Worm (Caenorhabditis elegans) whole organism, L2 larva: ENCODE results near the gene col-114.

Experiments used
- C34F6.9 ChIP-seq: fragments of 150-350 bp; optimal IDR thresholded peaks from 2 replicates; lab custom pipeline; 2014; ENCODE audit warnings: missing biosample characterization, missing genetic modification characterization
- R02D3.7 ChIP-seq: fragments of 150-350 bp; optimal IDR thresholded peaks from 2 replicates; lab custom pipeline; 2014; ENCODE audit warnings: missing biosample characterization, missing genetic modification characterization
- Y55F3AM.14 ChIP-seq: fragments of 200-800 bp; sonication (Bioruptor generic); optimal IDR thresholded peaks from 2 replicates; lab custom pipeline; 2018; ENCODE audit warnings: mild to moderate bottlenecking, missing genetic modification characterization, missing compliant biosample characterization
- ZK546.5 ChIP-seq: sonication (generic microtip); optimal IDR thresholded peaks from 2 replicates; lab custom pipeline; 2017; ENCODE audit warnings: missing biosample characterization, missing genetic modification characterization
- alr-1 ChIP-seq: fragments of 150-350 bp; optimal IDR thresholded peaks from 2 replicates; lab custom pipeline; 2014; ENCODE audit warnings: missing biosample characterization, missing genetic modification characterization
- aly-2 ChIP-seq: fragments of 150-350 bp; optimal IDR thresholded peaks from 2 replicates; lab custom pipeline; 2014; ENCODE audit warnings: missing biosample characterization, missing genetic modification characterization
- ama-1 ChIP-seq: fragments of 150-350 bp; optimal IDR thresholded peaks from 2 replicates; lab custom pipeline; 2018; ENCODE audit warnings: inconsistent platforms
- blmp-1 ChIP-seq: sonication (generic microtip); optimal IDR thresholded peaks from 2 replicates; lab custom pipeline; 2017; ENCODE audit warnings: missing genetic modification characterization, mild to moderate bottlenecking, missing compliant biosample characterization, antibody characterized with exemption, moderate library complexity; ENCODE audit not compliant: insufficient read depth
- ceh-16 ChIP-seq: fragments of 150-350 bp; optimal IDR thresholded peaks from 2 replicates; lab custom pipeline; 2014; ENCODE audit warnings: missing biosample characterization, missing genetic modification characterization
- ceh-82 ChIP-seq: fragments of 150-350 bp; optimal IDR thresholded peaks from 2 replicates; lab custom pipeline; 2014; ENCODE audit warnings: missing biosample characterization, missing genetic modification characterization
- crh-2 ChIP-seq: sonication (generic microtip); optimal IDR thresholded peaks from 2 replicates; lab custom pipeline; 2017; ENCODE audit warnings: missing biosample characterization, missing genetic modification characterization
- dmd-4 ChIP-seq: sonication (generic microtip); optimal IDR thresholded peaks from 2 replicates; lab custom pipeline; 2017; ENCODE audit warnings: missing biosample characterization, missing genetic modification characterization
- egl-27 ChIP-seq: sonication (generic microtip); optimal IDR thresholded peaks from 3 replicates; lab custom pipeline; 2017; ENCODE audit warnings: missing biosample characterization, missing genetic modification reagents, missing genetic modification characterization
- elt-1 ChIP-seq: fragments of 150-350 bp; optimal IDR thresholded peaks from 2 replicates; lab custom pipeline; 2014; ENCODE audit warnings: missing biosample characterization, missing genetic modification characterization
- elt-3 ChIP-seq: sonication (generic microtip); optimal IDR thresholded peaks from 2 replicates; lab custom pipeline; 2017; ENCODE audit warnings: missing biosample characterization, missing genetic modification characterization
- fos-1 ChIP-seq: fragments of 150-350 bp; optimal IDR thresholded peaks from 2 replicates; lab custom pipeline; 2014; ENCODE audit warnings: missing biosample characterization, missing genetic modification characterization
- gmeb-1 ChIP-seq: fragments of 150-350 bp; optimal IDR thresholded peaks from 2 replicates; lab custom pipeline; 2014; ENCODE audit warnings: missing biosample characterization, missing genetic modification characterization
- lin-11 ChIP-seq: fragments of 150-350 bp; sonication (generic microtip); optimal IDR thresholded peaks from 2 replicates; lab custom pipeline; 2014; ENCODE audit warnings: missing biosample characterization, missing genetic modification characterization, inconsistent platforms, mixed read lengths
- lin-13 ChIP-seq: fragments of 150-350 bp; optimal IDR thresholded peaks from 2 replicates; lab custom pipeline; 2014; ENCODE audit warnings: missing biosample characterization, missing genetic modification reagents, missing genetic modification characterization
- lin-39 ChIP-seq: fragments of 150-350 bp; optimal IDR thresholded peaks from 2 replicates; lab custom pipeline; 2014; ENCODE audit warnings: missing biosample characterization, missing genetic modification reagents, missing genetic modification characterization
- lsy-2 ChIP-seq, 2 experiments: fragments of 150-350 bp in 1 of 2; sonication (generic microtip) in 1 of 2; optimal IDR thresholded peaks; 2 replicates each; lab custom pipeline; 2014 to 2017; ENCODE audit warnings: missing biosample characterization in 2 of 2, missing genetic modification characterization in 2 of 2
- mab-5 ChIP-seq: fragments of 150-350 bp; optimal IDR thresholded peaks from 2 replicates; lab custom pipeline; 2014; ENCODE audit warnings: missing biosample characterization, missing genetic modification characterization
- mdl-1 ChIP-seq, 2 experiments: fragments of 150-350 bp in 1 of 2; sonication (generic microtip) in 1 of 2; optimal IDR thresholded peaks; 2 replicates each; lab custom pipeline; 2017; ENCODE audit warnings: missing biosample characterization in 2 of 2, missing genetic modification characterization in 2 of 2
- nhr-10 ChIP-seq: sonication (generic microtip); optimal IDR thresholded peaks from 2 replicates; lab custom pipeline; 2017; ENCODE audit warnings: missing biosample characterization, missing genetic modification characterization
- nhr-11 ChIP-seq: fragments of 150-350 bp; optimal IDR thresholded peaks from 2 replicates; lab custom pipeline; 2014; ENCODE audit warnings: missing biosample characterization, missing genetic modification characterization
- nhr-12 ChIP-seq: fragments of 150-350 bp; optimal IDR thresholded peaks from 2 replicates; lab custom pipeline; 2014; ENCODE audit warnings: missing biosample characterization, missing genetic modification characterization
- nhr-21 ChIP-seq: fragments of 150-350 bp; optimal IDR thresholded peaks from 2 replicates; lab custom pipeline; 2014; ENCODE audit warnings: missing biosample characterization, missing genetic modification characterization
- nhr-23 ChIP-seq: fragments of 150-350 bp; optimal IDR thresholded peaks from 2 replicates; lab custom pipeline; 2014; ENCODE audit warnings: missing biosample characterization, missing genetic modification reagents, missing genetic modification characterization
- nhr-237 ChIP-seq: fragments of 150-350 bp; optimal IDR thresholded peaks from 2 replicates; lab custom pipeline; 2014; ENCODE audit warnings: missing biosample characterization, missing genetic modification characterization
- nhr-25 ChIP-seq: fragments of 150-350 bp; sonication (generic microtip); optimal IDR thresholded peaks from 3 replicates; lab custom pipeline; 2014; ENCODE audit warnings: missing biosample characterization, missing genetic modification characterization
- nhr-6 ChIP-seq: fragments of 150-350 bp; optimal IDR thresholded peaks from 2 replicates; lab custom pipeline; 2014; ENCODE audit warnings: missing biosample characterization, missing genetic modification characterization
- nhr-77 ChIP-seq: fragments of 150-350 bp; optimal IDR thresholded peaks from 2 replicates; lab custom pipeline; 2014; ENCODE audit warnings: missing biosample characterization, missing genetic modification characterization
- peb-1 ChIP-seq: fragments of 150-350 bp; optimal IDR thresholded peaks from 2 replicates; lab custom pipeline; 2014; ENCODE audit warnings: missing biosample characterization, missing genetic modification characterization
- sem-4 ChIP-seq: fragments of 150-350 bp; optimal IDR thresholded peaks from 2 replicates; lab custom pipeline; 2014; ENCODE audit warnings: missing biosample characterization, missing genetic modification reagents, missing genetic modification characterization
- skn-1 ChIP-seq: sonication (generic microtip); optimal IDR thresholded peaks from 2 replicates; lab custom pipeline; 2017; ENCODE audit warnings: missing biosample characterization, missing genetic modification characterization
- sma-3 ChIP-seq: sonication (generic microtip); optimal IDR thresholded peaks from 2 replicates; lab custom pipeline; 2016; ENCODE audit warnings: missing genetic modification reagents, missing genetic modification characterization, missing compliant biosample characterization
- sma-9 ChIP-seq, 2 experiments: fragments of 150-350 bp in 1 of 2; sonication (generic microtip) in 1 of 2; optimal IDR thresholded peaks; 2 replicates each; lab custom pipeline; 2014 to 2016; ENCODE audit warnings: missing genetic modification characterization in 2 of 2, mild to moderate bottlenecking in 1 of 2, missing biosample characterization in 1 of 2, missing compliant biosample characterization in 1 of 2, missing genetic modification reagents in 1 of 2, moderate library complexity in 1 of 2
- snpc-4 ChIP-seq: fragments of 150-350 bp; optimal IDR thresholded peaks from 2 replicates; lab custom pipeline; 2014; ENCODE audit warnings: missing biosample characterization, missing genetic modification characterization
- unc-39 ChIP-seq: fragments of 150-350 bp; optimal IDR thresholded peaks from 2 replicates; lab custom pipeline; 2014; ENCODE audit warnings: missing biosample characterization, missing genetic modification characterization
- unc-55 ChIP-seq: fragments of 150-350 bp; sonication (generic microtip); optimal IDR thresholded peaks from 3 replicates; lab custom pipeline; 2014; ENCODE audit warnings: missing biosample characterization, missing genetic modification reagents, missing genetic modification characterization
- unc-62 ChIP-seq: fragments of 150-350 bp; optimal IDR thresholded peaks from 2 replicates; lab custom pipeline; 2014; ENCODE audit warnings: missing biosample characterization, missing genetic modification reagents, missing genetic modification characterization
- zag-1 ChIP-seq: fragments of 150-350 bp; optimal IDR thresholded peaks from 2 replicates; lab custom pipeline; 2014; ENCODE audit warnings: missing biosample characterization, missing genetic modification characterization
- ztf-1 ChIP-seq: fragments of 200-800 bp; sonication (Bioruptor generic); conservative IDR thresholded peaks from 2 replicates; pipeline ENCODE4 v1.3.6; 2022; ENCODE audit warnings: missing genetic modification characterization, missing compliant biosample characterization
- ztf-11 ChIP-seq: sonication (generic microtip); optimal IDR thresholded peaks from 2 replicates; lab custom pipeline; 2017; ENCODE audit warnings: missing biosample characterization, missing genetic modification characterization
- ztf-4 ChIP-seq: fragments of 150-350 bp; optimal IDR thresholded peaks from 2 replicates; lab custom pipeline; 2014; ENCODE audit warnings: missing biosample characterization, missing genetic modification characterization

col-114 gene

DNA sequence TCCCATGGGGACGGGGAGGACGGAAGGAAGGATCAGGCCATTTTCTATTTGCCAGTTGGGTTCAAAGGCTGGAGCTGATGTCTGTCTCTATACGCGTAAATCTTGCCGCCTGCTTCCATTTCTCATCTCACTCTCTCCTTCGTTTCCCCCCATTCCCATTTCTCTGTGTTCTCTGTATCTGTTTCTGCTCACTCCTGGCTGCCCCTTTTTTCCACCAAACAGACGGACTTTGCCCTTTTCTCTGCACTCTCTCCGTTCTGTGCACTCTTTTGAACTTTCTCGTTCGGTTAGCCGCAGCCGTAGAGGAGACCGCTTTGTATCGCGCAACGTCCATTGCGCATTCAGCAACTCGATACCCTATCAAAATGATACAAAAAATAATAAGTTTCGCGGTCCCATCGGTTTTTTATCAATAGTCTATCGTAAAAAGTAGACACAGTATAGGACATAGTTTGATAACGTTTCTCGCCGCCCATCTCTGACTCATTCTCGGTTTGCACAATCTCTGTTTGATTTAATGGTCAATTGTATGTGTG is 11.0 kb downstream of the col-114 start (continued):
- peak; percentile 22 for TF ChIP-seq crh-2 (tag; lab: Kevin White, UChicago)
- TF ChIP-seq sma-3 (GFP tag; lab: Kevin White, UChicago): peak; percentile 50
- TF ChIP-seq nhr-12 (tag; lab: Kevin White, UChicago): no peak
- no peak for TF ChIP-seq nhr-10
- no peak for TF ChIP-seq nhr-77 (tag; lab: Kevin White, UChicago)
- TF ChIP-seq ztf-11 (tag; lab: Kevin White, UChicago): no peak
- peak; percentile 26 for TF ChIP-seq mab-5
- peak; percentile 77 for TF ChIP-seq C34F6.9 (tag; lab: Kevin White, UChicago)
- no peak for TF ChIP-seq elt-1 (tag; lab: Kevin White, UChicago)
- TF ChIP-seq lsy-2 (tag; optimal IDR thresholded peaks at IDR 0.05; lab: Kevin White, UChicago): peak; percentile 11 to 47
- TF ChIP-seq snpc-4 (tag; lab: Kevin White, UChicago): no peak
- TF ChIP-seq nhr-11 (tag; lab: Kevin White, UChicago): peak; percentile 14
- no peak for TF ChIP-seq dmd-4 (tag; lab: Kevin White, UChicago)
- peak; percentile 49 for TF ChIP-seq blmp-1 (tag; lab: Kevin White, UChicago)
- TF ChIP-seq ceh-82 (tag; lab: Kevin White, UChicago): no peak
- no peak for TF ChIP-seq ZK546.5 (tag; lab: Kevin White, UChicago)
- peak; percentile 36 for TF ChIP-seq nhr-21 (tag; lab: Kevin White, UChicago)
- no peak for TF ChIP-seq R02D3.7 (tag; lab: Kevin White, UChicago)
- no peak for TF ChIP-seq ztf-1
- no peak for TF ChIP-seq gmeb-1 (tag; lab: Kevin White, UChicago)
- TF ChIP-seq fos-1 (tag; lab: Kevin White, UChicago): peak; percentile 97

DNA sequence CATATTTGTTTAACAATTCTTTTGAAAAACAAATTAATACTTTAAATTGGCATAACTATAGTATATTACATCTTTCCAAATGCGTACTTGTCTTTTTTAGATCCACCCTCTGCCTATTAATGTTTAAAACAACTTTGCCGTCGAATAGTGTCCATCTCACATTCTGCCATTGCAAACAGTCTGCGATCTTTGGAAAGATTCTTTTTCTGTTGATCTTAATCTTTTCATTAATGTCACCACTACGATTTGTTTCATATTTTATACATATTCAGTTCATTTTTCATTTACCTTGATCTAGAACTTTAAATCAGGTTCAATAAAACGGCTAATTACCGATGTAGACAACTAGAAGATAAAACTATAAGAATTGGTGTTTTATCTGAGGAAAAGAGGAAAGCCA is 11.8 kb downstream of the col-114 start:
- TF ChIP-seq dmd-4 (tag; lab: Kevin White, UChicago): no peak
- peak; percentile 48 for TF ChIP-seq nhr-25 (tag; lab: Kevin White, UChicago)
- TF ChIP-seq nhr-23 (tag; lab: Kevin White, UChicago): no peak
- TF ChIP-seq nhr-11 (tag; lab: Kevin White, UChicago): no peak
- TF ChIP-seq ceh-16 (tag; lab: Kevin White, UChicago): no peak

DNA sequence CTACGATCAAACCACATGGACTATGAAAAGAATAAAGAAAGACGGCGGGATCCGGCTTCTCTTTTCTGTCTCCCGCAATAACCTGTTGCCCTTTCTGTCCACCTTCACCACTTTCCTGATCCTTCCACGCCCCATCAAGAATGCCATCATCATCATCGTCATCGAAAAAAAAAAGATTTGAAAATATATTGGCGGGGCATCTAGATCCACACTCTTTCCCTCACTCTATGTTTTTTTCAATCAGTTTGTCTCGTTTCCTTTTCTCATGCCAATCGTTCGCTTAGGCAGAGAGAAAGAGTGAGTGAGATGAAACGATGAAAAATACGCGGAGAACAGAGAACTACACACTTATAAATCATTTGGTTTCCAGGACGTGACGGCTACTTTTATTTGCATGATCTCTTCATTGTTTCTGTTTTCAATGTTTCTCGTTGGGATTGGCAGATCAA is 12.9 kb downstream of the col-114 start:
- no peak for TF ChIP-seq ceh-82 (tag; lab: Kevin White, UChicago)
- TF ChIP-seq nhr-10: no peak
- TF ChIP-seq lin-11 (tag; lab: Kevin White, UChicago): no peak
- TF ChIP-seq peb-1 (tag; lab: Kevin White, UChicago): no peak
- no peak for TF ChIP-seq elt-1 (tag; lab: Kevin White, UChicago)
- peak in 1 of 2 experiments; percentile 38 for TF ChIP-seq mdl-1 (tag; optimal IDR thresholded peaks at IDR 0.05; lab: Kevin White, UChicago)
- no peak for TF ChIP-seq nhr-25 (tag; lab: Kevin White, UChicago)
- TF ChIP-seq nhr-237 (tag; lab: Kevin White, UChicago): no peak
- TF ChIP-seq ZK546.5 (tag; lab: Kevin White, UChicago): no peak
- TF ChIP-seq Y55F3AM.14: no peak
- TF ChIP-seq C34F6.9 (tag; lab: Kevin White, UChicago): peak; percentile 40
- no peak for TF ChIP-seq nhr-77 (tag; lab: Kevin White, UChicago)
- TF ChIP-seq lin-13 (GFP tag; lab: Kevin White, UChicago): no peak
- no peak for TF ChIP-seq nhr-6 (tag; lab: Kevin White, UChicago)
- no peak for TF ChIP-seq elt-3 (tag; lab: Kevin White, UChicago)
- TF ChIP-seq snpc-4 (tag; lab: Kevin White, UChicago): no peak
- peak; percentile 77 for TF ChIP-seq mab-5
- TF ChIP-seq ztf-4 (tag; lab: Kevin White, UChicago): no peak
- no peak for TF ChIP-seq ztf-11 (tag; lab: Kevin White, UChicago)
- no peak for TF ChIP-seq egl-27 (tag; lab: Kevin White, UChicago)
- TF ChIP-seq unc-55 (GFP tag; lab: Kevin White, UChicago): peak; percentile 56
- TF ChIP-seq nhr-11 (tag; lab: Kevin White, UChicago): no peak
- no peak for TF ChIP-seq skn-1 (tag; lab: Kevin White, UChicago)
- peak; percentile 21 for TF ChIP-seq lin-39 (tag; lab: Kevin White, UChicago)
- no peak for TF ChIP-seq nhr-12 (tag; lab: Kevin White, UChicago)
- no peak for TF ChIP-seq crh-2 (tag; lab: Kevin White, UChicago)
- TF ChIP-seq sma-3 (GFP tag; lab: Kevin White, UChicago): no peak
- TF ChIP-seq fos-1 (tag; lab: Kevin White, UChicago): no peak
- no peak for TF ChIP-seq ztf-1
- no peak for TF ChIP-seq nhr-21 (tag; lab: Kevin White, UChicago)
- TF ChIP-seq R02D3.7 (tag; lab: Kevin White, UChicago): no peak
- TF ChIP-seq dmd-4 (tag; lab: Kevin White, UChicago): no peak
- no peak for TF ChIP-seq unc-62
- TF ChIP-seq aly-2 (tag; lab: Kevin White, UChicago): no peak
- no peak for TF ChIP-seq nhr-23 (tag; lab: Kevin White, UChicago)
- no peak for TF ChIP-seq zag-1 (tag; lab: Kevin White, UChicago)
- TF ChIP-seq alr-1 (tag; lab: Kevin White, UChicago): no peak
- TF ChIP-seq blmp-1 (tag; lab: Kevin White, UChicago): no peak
- TF ChIP-seq ama-1: no peak
- no peak for TF ChIP-seq unc-39 (tag; lab: Kevin White, UChicago)
- TF ChIP-seq sem-4 (tag; lab: Kevin White, UChicago): no peak
- peak in 1 of 2 experiments; percentile 23 for TF ChIP-seq lsy-2 (tag; optimal IDR thresholded peaks at IDR 0.05; lab: Kevin White, UChicago)
- no peak for TF ChIP-seq sma-9 (GFP tag; optimal IDR thresholded peaks at IDR 0.05; lab: Kevin White, UChicago)
- no peak for TF ChIP-seq sma-9 (tag; optimal IDR thresholded peaks at IDR 0.05; lab: Kevin White, UChicago)
- no peak for TF ChIP-seq ceh-16 (tag; lab: Kevin White, UChicago)
